Worm (Caenorhabditis elegans): ENCODE measurements around the gene Y47D7A.11.
A peak's percentile ranks its signal among the peaks of the same experiment; 100 is the strongest.
"Not testable (repeated sequence)": the region's sequence is repeated elsewhere in the genome, so short reads cannot be mapped to it uniquely, and the experiment has no call there.

The Y47D7A.11 gene

DNA sequence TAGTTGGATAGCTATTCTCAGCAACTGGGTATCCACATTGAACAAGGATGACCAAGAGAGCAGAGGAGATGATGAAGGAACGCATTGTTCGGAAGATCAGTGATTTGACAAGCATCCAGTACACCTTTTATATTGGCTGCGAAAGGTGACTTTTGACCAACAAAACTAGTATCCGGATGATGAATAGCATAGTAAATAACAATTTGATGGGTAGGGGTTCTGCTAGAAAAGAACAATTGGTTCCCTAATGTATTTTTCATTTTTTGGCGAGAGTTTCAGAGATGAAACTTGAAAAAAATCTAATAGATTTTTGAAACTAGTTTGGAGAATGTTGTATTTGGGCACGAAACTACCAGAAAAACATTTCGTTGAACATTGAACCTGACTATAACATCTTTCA is at the start of gene Y47D7A.11:
Y47D7A.11 (minus strand) TSS at position 101 of the 400 bp plus-strand sequence.
- no peak for TF ChIP-seq nhr-21 (tag; optimal IDR thresholded peaks at IDR 0.05)
- TF ChIP-seq Y55F3AM.14 (GFP tag; optimal IDR thresholded peaks at IDR 0.05), result no peak
- no peak for TF ChIP-seq sem-4 (tag; optimal IDR thresholded peaks at IDR 0.05)
- no peak for TF ChIP-seq ceh-16 (tag; optimal IDR thresholded peaks at IDR 0.05)
- no peak for TF ChIP-seq nhr-10 (tag; optimal IDR thresholded peaks at IDR 0.05)
- TF ChIP-seq elt-1 (tag; optimal IDR thresholded peaks at IDR 0.05), result no peak
- TF ChIP-seq lin-39 (tag; optimal IDR thresholded peaks at IDR 0.05), result no peak
- no peak for TF ChIP-seq unc-39 (tag; optimal IDR thresholded peaks at IDR 0.05)
- TF ChIP-seq sma-3 (GFP tag; optimal IDR thresholded peaks at IDR 0.05), result no peak
- TF ChIP-seq elt-3 (tag; optimal IDR thresholded peaks at IDR 0.05), result no peak
- no peak for TF ChIP-seq ztf-11 (tag; optimal IDR thresholded peaks at IDR 0.05)
- no peak for TF ChIP-seq nhr-6 (tag; optimal IDR thresholded peaks at IDR 0.05)
- TF ChIP-seq nhr-129 (tag; optimal IDR thresholded peaks at IDR 0.05), result no peak

DNA sequence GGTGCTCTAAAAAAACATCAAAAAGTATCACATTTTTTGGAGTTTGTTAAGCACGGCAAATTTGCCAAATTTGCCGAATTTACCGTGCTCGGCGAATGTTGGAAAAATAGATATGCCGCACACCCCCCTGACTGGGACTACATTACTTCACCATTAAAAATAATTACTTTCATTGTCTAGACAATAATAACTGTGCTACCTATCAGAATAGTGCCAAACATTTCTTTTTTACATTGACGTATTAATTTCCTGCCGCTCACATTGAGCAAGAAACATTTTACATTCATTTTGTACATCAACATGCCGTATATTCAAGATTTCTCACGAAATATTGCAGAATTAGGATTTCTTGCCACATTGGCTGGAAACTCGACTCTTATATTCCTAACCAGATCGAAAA is 46.4 kb upstream of the Y47D7A.11 start, which contains the start of gene str-35:
str-35 (plus strand) TSS at position 301 of the 400 bp plus-strand sequence.
- TF ChIP-seq unc-39, lin-39, ztf-4 (tag; optimal IDR thresholded peaks at IDR 0.05): not testable (repeated sequence)

DNA sequence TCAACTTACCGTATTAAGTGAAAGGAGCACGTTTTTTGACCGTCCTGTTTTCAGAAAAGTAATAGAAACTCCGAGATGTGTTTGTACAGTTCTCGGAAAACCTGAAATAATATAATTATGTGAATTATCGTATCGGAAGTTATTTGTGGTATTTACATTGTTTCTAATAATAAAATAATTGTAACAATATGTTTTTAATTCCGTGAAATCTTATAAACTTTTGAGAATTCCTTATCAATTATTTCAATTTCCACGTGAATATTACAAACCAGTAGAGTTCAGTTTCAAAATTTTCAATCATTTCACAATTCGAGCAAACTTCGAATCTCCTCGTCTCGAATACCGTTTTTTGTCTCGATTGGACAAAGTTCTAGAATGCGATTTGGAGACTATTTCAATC is 43.0 kb upstream of the Y47D7A.11 start, which contains the start of gene T08H10.3:
T08H10.3 (plus strand) TSS at position 301 of the 400 bp plus-strand sequence.
- TF ChIP-seq dmd-4 (tag; optimal IDR thresholded peaks at IDR 0.05) (no peak), ZK546.5 (tag; optimal IDR thresholded peaks at IDR 0.05) (no peak)

DNA sequence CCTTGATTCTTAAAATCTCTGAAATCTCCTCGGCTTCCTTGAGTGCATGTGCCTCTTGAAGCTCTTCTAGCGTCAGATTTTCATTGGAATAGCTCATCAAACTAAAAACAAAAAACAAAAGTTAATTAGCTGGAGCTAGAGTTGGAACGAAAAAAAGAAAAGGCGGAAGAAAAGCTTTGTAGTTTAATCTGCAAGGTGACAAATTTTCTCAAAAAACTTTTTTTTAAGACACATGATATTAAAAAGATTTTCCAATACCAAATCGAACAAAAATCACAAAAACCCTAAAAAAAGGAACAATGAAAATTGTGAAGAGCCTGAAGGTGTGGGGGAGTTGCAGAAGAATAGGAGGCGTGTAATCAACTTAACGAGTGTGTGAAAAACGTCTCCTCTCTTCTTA is 26.5 kb upstream of the Y47D7A.11 start, which contains the start of gene gnrr-5:
gnrr-5 (minus strand) TSS at position 101 of the 400 bp plus-strand sequence.
- TF ChIP-seq unc-62 (GFP tag; optimal IDR thresholded peaks at IDR 0.05) (no peak), egl-27 (tag; optimal IDR thresholded peaks at IDR 0.05) (no peak), C34F6.9 (tag; optimal IDR thresholded peaks at IDR 0.05) (no peak), fos-1 (tag; optimal IDR thresholded peaks at IDR 0.05) (no peak), aly-2 (tag; optimal IDR thresholded peaks at IDR 0.05) (no peak)

DNA sequence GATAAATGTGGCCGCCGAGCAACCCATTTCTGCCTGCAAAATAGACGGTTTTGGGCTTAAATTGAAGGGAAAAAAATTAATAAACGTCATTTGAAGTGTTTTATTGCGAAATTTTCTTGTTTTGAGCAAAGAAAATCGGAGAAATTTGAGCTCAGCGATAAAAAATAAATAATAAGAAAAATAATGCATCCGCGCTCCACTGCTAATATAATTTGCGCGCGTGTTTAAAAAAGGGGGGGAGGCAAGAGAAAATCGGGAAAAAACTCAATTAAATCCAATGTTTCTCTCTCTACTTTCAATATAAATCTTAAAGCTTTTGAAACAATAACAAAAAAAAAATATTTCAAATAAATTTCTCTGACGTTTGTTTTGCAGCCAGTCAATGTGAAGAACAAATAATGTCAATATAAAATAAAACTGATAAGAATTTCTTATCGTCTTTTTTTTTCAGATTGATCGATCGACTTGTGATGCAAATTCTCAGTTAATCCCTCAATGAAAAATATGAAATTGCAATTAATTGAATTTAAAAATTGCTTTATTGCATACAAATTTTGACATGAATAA is 22.5 kb upstream of the Y47D7A.11 start, which contains the start of gene rft-2:
rft-2 (minus strand) TSS at position 41 of the 567 bp plus-strand sequence.
- TF ChIP-seq sma-9 (GFP tag; optimal IDR thresholded peaks at IDR 0.05) (no peak), sma-9 (tag; optimal IDR thresholded peaks at IDR 0.05) (no peak), nhr-12 (tag; optimal IDR thresholded peaks at IDR 0.05) (no peak), fos-1 (tag; optimal IDR thresholded peaks at IDR 0.05) (peak; percentile 53), C34F6.9 (tag; optimal IDR thresholded peaks at IDR 0.05) (peak; percentile 52), mdl-1 (tag; optimal IDR thresholded peaks at IDR 0.05) (no peak), Y55F3AM.14 (GFP tag; optimal IDR thresholded peaks at IDR 0.05) (peak; percentile 32), nhr-6 (tag; optimal IDR thresholded peaks at IDR 0.05) (no peak), ceh-82 (tag; optimal IDR thresholded peaks at IDR 0.05) (no peak), alr-1 (tag; optimal IDR thresholded peaks at IDR 0.05) (no peak), zag-1 (tag; optimal IDR thresholded peaks at IDR 0.05) (no peak), snpc-4 (tag; optimal IDR thresholded peaks at IDR 0.05) (no peak), nhr-129 (tag; optimal IDR thresholded peaks at IDR 0.05) (no peak), ztf-4 (tag; optimal IDR thresholded peaks at IDR 0.05) (no peak), R02D3.7 (tag; optimal IDR thresholded peaks at IDR 0.05) (no peak), elt-3 (tag; optimal IDR thresholded peaks at IDR 0.05) (no peak), ama-1 (optimal IDR thresholded peaks at IDR 0.05) (no peak), peb-1 (tag; optimal IDR thresholded peaks at IDR 0.05) (no peak), nhr-25 (tag; optimal IDR thresholded peaks at IDR 0.05) (peak; percentile 31), blmp-1 (tag; optimal IDR thresholded peaks at IDR 0.05; ENCODE audit: insufficient read depth) (no peak), aly-2 (tag; optimal IDR thresholded peaks at IDR 0.05) (no peak), lin-39 (tag; optimal IDR thresholded peaks at IDR 0.05) (no peak), F13H6.1 (tag; optimal IDR thresholded peaks at IDR 0.05) (no peak), unc-55 (GFP tag; optimal IDR thresholded peaks at IDR 0.05) (peak; percentile 80), lsy-2 (tag; optimal IDR thresholded peaks at IDR 0.05) (peak; percentile 49 to 81), sma-3 (GFP tag; optimal IDR thresholded peaks at IDR 0.05) (peak; percentile 13), lin-13 (GFP tag; optimal IDR thresholded peaks at IDR 0.05) (peak; percentile 62), ztf-11 (tag; optimal IDR thresholded peaks at IDR 0.05) (no peak), gmeb-1 (tag; optimal IDR thresholded peaks at IDR 0.05) (peak; percentile 96), nhr-10 (tag; optimal IDR thresholded peaks at IDR 0.05) (no peak), crh-2 (tag; optimal IDR thresholded peaks at IDR 0.05) (peak; percentile 55), sem-4 (tag; optimal IDR thresholded peaks at IDR 0.05) (peak; percentile 46), nhr-21 (tag; optimal IDR thresholded peaks at IDR 0.05) (no peak), mab-5 (tag; optimal IDR thresholded peaks at IDR 0.05) (peak; percentile 11)
